Worm (Caenorhabditis elegans) whole organism, late embryonic: ENCODE data around the gene B0348.2.

Source experiments
- C08G9.2 ChIP-seq: sonication (generic microtip); optimal IDR thresholded peaks from 2 replicates; lab custom pipeline; 2016; ENCODE audit warnings: mild to moderate bottlenecking, missing genetic modification characterization, moderate library complexity, missing compliant biosample characterization
- C38D4.7 ChIP-seq: fragments of 200-800 bp; sonication (Bioruptor generic); optimal IDR thresholded peaks from 2 replicates; lab custom pipeline; 2018; ENCODE audit warnings: mild to moderate bottlenecking, missing genetic modification characterization, moderate library complexity, missing compliant biosample characterization
- K09A11.1 ChIP-seq: sonication (generic microtip); optimal IDR thresholded peaks from 2 replicates; lab custom pipeline; 2017; ENCODE audit warnings: antibody characterized with exemption, mild to moderate bottlenecking, missing genetic modification characterization, missing compliant biosample characterization; ENCODE audit not compliant: insufficient read depth
- ahr-1 ChIP-seq: sonication (generic microtip); optimal IDR thresholded peaks from 2 replicates; lab custom pipeline; 2016; ENCODE audit warnings: missing genetic modification characterization, missing compliant biosample characterization
- ceh-14 ChIP-seq: sonication (generic microtip); optimal IDR thresholded peaks from 2 replicates; lab custom pipeline; 2016; ENCODE audit warnings: missing genotype, missing genetic modification characterization, missing compliant biosample characterization
- ceh-19 ChIP-seq: fragments of 200-800 bp; sonication (Bioruptor generic); optimal IDR thresholded peaks from 2 replicates; lab custom pipeline; 2018; ENCODE audit warnings: mild to moderate bottlenecking, missing genetic modification characterization, missing compliant biosample characterization
- ceh-2 ChIP-seq: sonication (generic microtip); optimal IDR thresholded peaks from 2 replicates; lab custom pipeline; 2016; ENCODE audit warnings: missing genotype, missing genetic modification characterization, missing compliant biosample characterization
- ceh-22 ChIP-seq: sonication (generic microtip); optimal IDR thresholded peaks from 2 replicates; lab custom pipeline; 2017; ENCODE audit warnings: missing biosample characterization, missing genetic modification characterization
- ceh-24 ChIP-seq: sonication (generic microtip); optimal IDR thresholded peaks from 2 replicates; lab custom pipeline; 2016; ENCODE audit warnings: mild to moderate bottlenecking, missing genetic modification characterization, missing compliant biosample characterization
- ceh-34 ChIP-seq: sonication (generic microtip); optimal IDR thresholded peaks from 2 replicates; lab custom pipeline; 2016; ENCODE audit warnings: mild to moderate bottlenecking, missing genetic modification characterization, missing compliant biosample characterization
- ceh-45 ChIP-seq: fragments of 200-800 bp; sonication (Bioruptor generic); IDR thresholded peaks from 2 replicates; pipeline ENCODE4 v1.3.6; 2022; ENCODE audit warnings: missing genetic modification reagents, missing genetic modification characterization, missing compliant biosample characterization
- ceh-48 ChIP-seq: sonication (generic microtip); optimal IDR thresholded peaks from 2 replicates; lab custom pipeline; 2016; ENCODE audit warnings: missing genetic modification characterization, inconsistent platforms, missing compliant biosample characterization
- ceh-6 ChIP-seq: fragments of 200-800 bp; sonication (Bioruptor generic); optimal IDR thresholded peaks from 2 replicates; lab custom pipeline; 2018; ENCODE audit warnings: mild to moderate bottlenecking, missing genetic modification characterization, missing compliant biosample characterization
- ceh-9 ChIP-seq: sonication (generic microtip); optimal IDR thresholded peaks from 2 replicates; lab custom pipeline; 2016; ENCODE audit warnings: mild to moderate bottlenecking, missing genetic modification characterization, inconsistent platforms, missing compliant biosample characterization
- che-1 ChIP-seq: sonication (generic microtip); optimal IDR thresholded peaks from 2 replicates; lab custom pipeline; 2016; ENCODE audit warnings: mild to moderate bottlenecking, missing genetic modification characterization, missing compliant biosample characterization
- elt-4 ChIP-seq: sonication (generic microtip); optimal IDR thresholded peaks from 2 replicates; lab custom pipeline; 2016; ENCODE audit warnings: missing genetic modification characterization, missing compliant biosample characterization
- ets-4 ChIP-seq: sonication (generic microtip); optimal IDR thresholded peaks from 2 replicates; lab custom pipeline; 2016; ENCODE audit warnings: missing genetic modification characterization, missing compliant biosample characterization
- eyg-1 ChIP-seq: sonication (generic microtip); optimal IDR thresholded peaks from 2 replicates; lab custom pipeline; 2016; ENCODE audit warnings: missing genotype, missing genetic modification characterization, missing compliant biosample characterization
- fax-1 ChIP-seq: sonication (generic microtip); optimal IDR thresholded peaks from 2 replicates; lab custom pipeline; 2016; ENCODE audit warnings: missing genotype, missing genetic modification characterization, missing compliant biosample characterization
- fkh-10 ChIP-seq: fragments of 150-350 bp; optimal IDR thresholded peaks from 2 replicates; lab custom pipeline; 2014; ENCODE audit warnings: missing biosample characterization, missing genetic modification reagents, missing genetic modification characterization
- fkh-6 ChIP-seq: sonication (generic microtip); optimal IDR thresholded peaks from 2 replicates; lab custom pipeline; 2016; ENCODE audit warnings: missing genetic modification characterization, missing compliant biosample characterization
- gmeb-2 ChIP-seq: sonication (generic microtip); optimal IDR thresholded peaks from 2 replicates; lab custom pipeline; 2016; ENCODE audit warnings: missing genetic modification characterization, inconsistent platforms, missing compliant biosample characterization
- hlh-15 ChIP-seq: sonication (generic microtip); optimal IDR thresholded peaks from 2 replicates; lab custom pipeline; 2016; ENCODE audit warnings: missing genetic modification characterization, missing compliant biosample characterization
- hlh-30 ChIP-seq: sonication (generic microtip); optimal IDR thresholded peaks from 2 replicates; lab custom pipeline; 2017; ENCODE audit warnings: antibody characterized with exemption, missing genetic modification characterization, missing compliant biosample characterization; ENCODE audit not compliant: insufficient read depth
- hlh-8 ChIP-seq: sonication (generic microtip); optimal IDR thresholded peaks from 2 replicates; lab custom pipeline; 2016; ENCODE audit warnings: missing genotype, missing genetic modification characterization, missing compliant biosample characterization
- lin-11 ChIP-seq: fragments of 200-800 bp; sonication (Bioruptor generic); optimal IDR thresholded peaks from 2 replicates; lab custom pipeline; 2018; ENCODE audit warnings: mild to moderate bottlenecking, missing genetic modification characterization, missing compliant biosample characterization
- mec-3 ChIP-seq: sonication (generic microtip); optimal IDR thresholded peaks from 2 replicates; lab custom pipeline; 2016; ENCODE audit warnings: borderline replicate concordance, missing genetic modification characterization, missing compliant biosample characterization
- nfya-1 ChIP-seq: sonication (generic microtip); optimal IDR thresholded peaks from 2 replicates; lab custom pipeline; 2017; ENCODE audit warnings: missing genetic modification characterization, mild to moderate bottlenecking, missing compliant biosample characterization, antibody characterized with exemption, moderate library complexity
- odd-2 ChIP-seq: sonication (generic microtip); optimal IDR thresholded peaks from 2 replicates; lab custom pipeline; 2017; ENCODE audit warnings: antibody characterized with exemption, mild to moderate bottlenecking, missing genetic modification characterization, missing compliant biosample characterization
- pag-3 ChIP-seq: sonication (generic microtip); optimal IDR thresholded peaks from 2 replicates; lab custom pipeline; 2016; ENCODE audit warnings: missing compliant biosample characterization, missing genetic modification characterization, borderline replicate concordance
- pat-9 ChIP-seq: fragments of 200-800 bp; sonication (Bioruptor generic); optimal IDR thresholded peaks from 2 replicates; lab custom pipeline; 2018; ENCODE audit warnings: mild to moderate bottlenecking, missing genetic modification characterization, moderate library complexity, missing compliant biosample characterization
- pax-1 ChIP-seq: fragments of 150-350 bp; optimal IDR thresholded peaks from 2 replicates; lab custom pipeline; 2014; ENCODE audit warnings: missing biosample characterization, missing genetic modification characterization
- pha-2 ChIP-seq: sonication (generic microtip); optimal IDR thresholded peaks from 2 replicates; lab custom pipeline; 2017; ENCODE audit warnings: mild to moderate bottlenecking, missing genetic modification characterization, missing compliant biosample characterization
- pha-4 ChIP-seq: fragments of 150-350 bp; optimal IDR thresholded peaks from 2 replicates; lab custom pipeline; 2018; ENCODE audit warnings: missing biosample characterization, missing genetic modification reagents, missing genetic modification characterization
- pqm-1 ChIP-seq: sonication (generic microtip); optimal IDR thresholded peaks from 2 replicates; lab custom pipeline; 2016; ENCODE audit warnings: missing genetic modification characterization, missing compliant biosample characterization
- pros-1 ChIP-seq: fragments of 150-350 bp; optimal IDR thresholded peaks from 2 replicates; lab custom pipeline; 2014; ENCODE audit warnings: missing biosample characterization, missing genetic modification reagents, missing genetic modification characterization
- ref-2 ChIP-seq: sonication (generic microtip); optimal IDR thresholded peaks from 2 replicates; lab custom pipeline; 2016; ENCODE audit warnings: missing genetic modification characterization, missing compliant biosample characterization
- rnt-1 ChIP-seq: sonication (generic microtip); optimal IDR thresholded peaks from 2 replicates; lab custom pipeline; 2016; ENCODE audit warnings: missing genetic modification characterization, missing compliant biosample characterization
- sdc-2 ChIP-seq: sonication (generic microtip); optimal IDR thresholded peaks from 2 replicates; lab custom pipeline; 2016; ENCODE audit warnings: missing genotype, missing genetic modification characterization, missing compliant biosample characterization
- sox-2 ChIP-seq: fragments of 200-800 bp; sonication (Bioruptor generic); IDR thresholded peaks from 2 replicates; pipeline ENCODE4 v1.3.6; 2022; ENCODE audit warnings: missing genetic modification reagents, missing genetic modification characterization, missing compliant biosample characterization
- sox-4 ChIP-seq: sonication (generic microtip); optimal IDR thresholded peaks from 2 replicates; lab custom pipeline; 2017; ENCODE audit warnings: mild to moderate bottlenecking, missing genetic modification characterization, inconsistent platforms, missing compliant biosample characterization
- syd-9 ChIP-seq: sonication (generic microtip); optimal IDR thresholded peaks from 2 replicates; lab custom pipeline; 2016; ENCODE audit warnings: mild to moderate bottlenecking, missing genetic modification characterization, moderate library complexity, missing compliant biosample characterization
- tbx-7 ChIP-seq: sonication (generic microtip); optimal IDR thresholded peaks from 2 replicates; lab custom pipeline; 2016; ENCODE audit warnings: missing genotype, missing genetic modification characterization, missing compliant biosample characterization
- ttx-3 ChIP-seq: sonication (generic microtip); optimal IDR thresholded peaks from 2 replicates; lab custom pipeline; 2016; ENCODE audit warnings: missing genetic modification reagents, missing genetic modification characterization, missing compliant biosample characterization
- unc-3 ChIP-seq, 2 experiments: fragments of 200-800 bp in 1 of 2; sonication (Bioruptor generic) in 1 of 2; sonication (generic microtip) in 1 of 2; conservative IDR thresholded peaks in 1 of 2; optimal IDR thresholded peaks in 1 of 2; 2 replicates each; pipeline versions ENCODE4 v1.3.6 to Lab custom; 2016 to 2022; ENCODE audit warnings: missing compliant biosample characterization in 2 of 2, missing genetic modification characterization in 2 of 2, missing genetic modification reagents in 1 of 2
- unc-86 ChIP-seq: sonication (generic microtip); optimal IDR thresholded peaks from 2 replicates; lab custom pipeline; 2016; ENCODE audit warnings: missing genetic modification characterization, missing compliant biosample characterization
- ztf-16 ChIP-seq: sonication (generic microtip); optimal IDR thresholded peaks from 2 replicates; lab custom pipeline; 2017; ENCODE audit warnings: missing genetic modification characterization, missing compliant biosample characterization

The B0348.2 gene

DNA sequence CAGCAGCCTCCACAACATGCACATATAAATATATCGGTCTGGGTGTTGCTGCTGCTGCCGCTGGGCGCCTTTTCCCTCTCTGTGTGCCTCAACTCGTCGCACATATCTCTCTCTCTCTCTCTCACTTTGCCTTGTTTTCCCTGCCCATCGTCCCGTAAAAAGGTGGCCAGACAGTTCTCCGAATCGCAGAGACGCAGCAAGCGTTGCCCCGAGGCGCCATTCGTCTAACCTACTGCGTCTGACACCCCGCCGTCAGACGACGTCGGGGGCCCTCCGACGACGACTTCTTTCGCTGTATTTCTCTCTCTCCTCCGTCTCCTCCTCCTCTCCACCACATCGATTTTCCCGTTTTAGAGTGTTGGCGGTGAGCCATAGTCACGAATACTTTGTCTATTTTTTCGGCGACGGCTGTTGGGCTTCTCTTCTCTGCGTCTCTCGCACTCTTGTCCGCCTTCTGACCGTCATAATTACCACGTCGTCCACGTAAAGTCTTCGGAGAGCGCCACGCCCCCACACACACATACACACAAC, 36.3 kb upstream of the B0348.2 start, which contains the start of gene B0348.10 (continued):
- TF ChIP-seq pha-2 (no peak), hlh-8 (tag; lab: Kevin White, UChicago) (no peak), elt-4 (tag; lab: Kevin White, UChicago) (no peak), ref-2 (tag; lab: Kevin White, UChicago) (peak; percentile 83), ceh-9 (tag; lab: Kevin White, UChicago) (no peak), ztf-16 (tag; lab: Kevin White, UChicago) (no peak), tbx-7 (tag; lab: Kevin White, UChicago) (no peak), ceh-2 (tag; lab: Kevin White, UChicago) (peak; percentile 9), pax-1 (tag; lab: Kevin White, UChicago) (no peak), unc-86 (tag; lab: Kevin White, UChicago) (no peak), odd-2 (no peak), syd-9 (tag; lab: Kevin White, UChicago) (peak; percentile 53), rnt-1 (tag; lab: Kevin White, UChicago) (no peak), che-1 (tag; lab: Kevin White, UChicago) (no peak), eyg-1 (tag; lab: Kevin White, UChicago) (no peak), pros-1 (tag; lab: Kevin White, UChicago) (peak; percentile 62), fax-1 (tag; lab: Kevin White, UChicago) (no peak), nfya-1 (tag; lab: Kevin White, UChicago) (peak; percentile 83), ceh-48 (tag; lab: Kevin White, UChicago) (peak; percentile 90), ceh-6 (GFP tag; lab: Kevin White, UChicago) (no peak), gmeb-2 (tag; lab: Kevin White, UChicago) (no peak), sox-2 (no peak), ceh-14 (tag; lab: Kevin White, UChicago) (peak; percentile 72), hlh-30 (peak; percentile 39), pat-9 (no peak), sdc-2 (tag; lab: Kevin White, UChicago) (peak; percentile 12), ceh-19 (GFP tag; lab: Kevin White, UChicago) (no peak), ceh-34 (tag; lab: Kevin White, UChicago) (peak; percentile 81), pag-3 (tag; lab: Kevin White, UChicago) (peak; percentile 35), ceh-24 (tag; lab: Kevin White, UChicago) (no peak), sox-4 (tag; lab: Kevin White, UChicago) (no peak), ceh-22 (tag; lab: Kevin White, UChicago) (no peak), fkh-10 (GFP tag; lab: Kevin White, UChicago) (no peak), ets-4 (tag; lab: Kevin White, UChicago) (peak; percentile 10), K09A11.1 (peak; percentile 23), mec-3 (no peak), C38D4.7 (GFP tag; lab: Kevin White, UChicago) (no peak), pqm-1 (tag; lab: Kevin White, UChicago) (peak; percentile 65), C08G9.2 (tag; lab: Kevin White, UChicago) (peak; percentile 56), unc-3 (GFP tag; conservative IDR thresholded peaks at IDR 0.05; lab: Robert Waterston, UW) (no peak), unc-3 (tag; optimal IDR thresholded peaks at IDR 0.05; lab: Kevin White, UChicago) (peak; percentile 38), ceh-45 (GFP tag; lab: Robert Waterston, UW) (no peak), ttx-3 (tag; lab: Kevin White, UChicago) (peak; percentile 35), pha-4 (tag; lab: Kevin White, UChicago) (no peak), lin-11 (tag; lab: Kevin White, UChicago) (no peak), hlh-15 (tag; lab: Kevin White, UChicago) (no peak), ahr-1 (no peak), fkh-6 (tag; lab: Kevin White, UChicago) (no peak)
